Worm (Caenorhabditis elegans) whole organism, L2 larva: ENCODE measurements around the gene sre-3.

Experiments
- ceh-16 ChIP-seq: fragments of 150-350 bp; optimal IDR thresholded peaks from 2 replicates; lab custom pipeline; 2014; ENCODE audit warnings: missing biosample characterization, missing genetic modification characterization
- crh-2 ChIP-seq: sonication (generic microtip); optimal IDR thresholded peaks from 2 replicates; lab custom pipeline; 2017; ENCODE audit warnings: missing biosample characterization, missing genetic modification characterization
- egl-27 ChIP-seq: sonication (generic microtip); optimal IDR thresholded peaks from 3 replicates; lab custom pipeline; 2017; ENCODE audit warnings: missing biosample characterization, missing genetic modification reagents, missing genetic modification characterization
- fos-1 ChIP-seq: fragments of 150-350 bp; optimal IDR thresholded peaks from 2 replicates; lab custom pipeline; 2014; ENCODE audit warnings: missing biosample characterization, missing genetic modification characterization
- gmeb-1 ChIP-seq: fragments of 150-350 bp; optimal IDR thresholded peaks from 2 replicates; lab custom pipeline; 2014; ENCODE audit warnings: missing biosample characterization, missing genetic modification characterization
- lin-39 ChIP-seq: fragments of 150-350 bp; optimal IDR thresholded peaks from 2 replicates; lab custom pipeline; 2014; ENCODE audit warnings: missing biosample characterization, missing genetic modification reagents, missing genetic modification characterization
- lsy-2 ChIP-seq, 2 experiments: fragments of 150-350 bp in 1 of 2; sonication (generic microtip) in 1 of 2; optimal IDR thresholded peaks; 2 replicates each; lab custom pipeline; 2014 to 2017; ENCODE audit warnings: missing biosample characterization in 2 of 2, missing genetic modification characterization in 2 of 2
- nhr-11 ChIP-seq: fragments of 150-350 bp; optimal IDR thresholded peaks from 2 replicates; lab custom pipeline; 2014; ENCODE audit warnings: missing biosample characterization, missing genetic modification characterization
- nhr-237 ChIP-seq: fragments of 150-350 bp; optimal IDR thresholded peaks from 2 replicates; lab custom pipeline; 2014; ENCODE audit warnings: missing biosample characterization, missing genetic modification characterization
- snpc-4 ChIP-seq: fragments of 150-350 bp; optimal IDR thresholded peaks from 2 replicates; lab custom pipeline; 2014; ENCODE audit warnings: missing biosample characterization, missing genetic modification characterization
- unc-55 ChIP-seq: fragments of 150-350 bp; sonication (generic microtip); optimal IDR thresholded peaks from 3 replicates; lab custom pipeline; 2014; ENCODE audit warnings: missing biosample characterization, missing genetic modification reagents, missing genetic modification characterization
- ztf-11 ChIP-seq: sonication (generic microtip); optimal IDR thresholded peaks from 2 replicates; lab custom pipeline; 2017; ENCODE audit warnings: missing biosample characterization, missing genetic modification characterization

ce11 chrII:7356773-7357172 lies 28.8 kb upstream of the sre-3 start:
- TF ChIP-seq lin-39 (tag; lab: Kevin White, UChicago) = no peak
- TF ChIP-seq ztf-11 (tag; lab: Kevin White, UChicago) = no peak
- no peak for TF ChIP-seq ceh-16 (tag; lab: Kevin White, UChicago)
- TF ChIP-seq fos-1 (tag; lab: Kevin White, UChicago) = no peak
- TF ChIP-seq gmeb-1 (tag; lab: Kevin White, UChicago) = no peak
- TF ChIP-seq lsy-2 (tag; optimal IDR thresholded peaks at IDR 0.05; lab: Kevin White, UChicago) = peak in 1 of 2 experiments; percentile 60
- no peak for TF ChIP-seq crh-2 (tag; lab: Kevin White, UChicago)
- no peak for TF ChIP-seq nhr-11 (tag; lab: Kevin White, UChicago)
- peak; percentile 58 for TF ChIP-seq unc-55 (GFP tag; lab: Kevin White, UChicago)
- no peak for TF ChIP-seq snpc-4
- no peak for TF ChIP-seq egl-27 (tag; lab: Kevin White, UChicago)
- TF ChIP-seq nhr-237 = no peak
